Fruit fly (Drosophila melanogaster): ENCODE data around the gene jigr1.

The jigr1 gene

DNA sequence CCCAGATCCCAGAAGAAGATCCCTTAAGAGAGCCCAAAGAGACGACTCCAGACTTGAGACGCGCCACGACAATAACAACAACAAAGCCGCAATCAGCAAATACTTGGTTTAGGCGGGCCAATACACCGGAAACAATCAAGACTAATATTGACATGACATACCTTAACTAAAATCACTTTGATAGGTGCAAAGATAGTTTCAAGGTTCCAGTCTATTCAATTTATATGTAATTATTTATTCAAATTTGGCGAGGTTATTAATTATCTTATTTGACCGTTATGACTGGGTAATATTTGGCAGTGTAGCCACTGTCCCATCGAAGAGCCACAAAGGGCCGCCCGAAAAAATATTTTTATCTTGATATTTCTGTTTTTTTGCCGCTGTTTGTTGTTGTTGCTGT is 2.8 kb downstream of the jigr1 start:
- peak; percentile 67; the same call in 2 of the 3 replicates for TF ChIP-seq ci (GFP tag; IDR thresholded peaks at IDR 0.05)
- no peak for TF ChIP-seq CG10321 (GFP tag; IDR thresholded peaks at IDR 0.05)
- peak; percentile 18; the same call in 1 of the 2 replicates for TF ChIP-seq CG5953 (GFP tag; IDR thresholded peaks at IDR 0.05)
- TF ChIP-seq CG34224 (GFP tag; IDR thresholded peaks at IDR 0.05; ENCODE audit: partially characterized antibody), result no peak
- TF ChIP-seq Mes4 (GFP tag; optimal IDR thresholded peaks at IDR 0.05), result no peak
- TF ChIP-seq pfk (GFP tag; optimal IDR thresholded peaks at IDR 0.05), result no peak
- no peak for TF ChIP-seq CG7786 (GFP tag; optimal IDR thresholded peaks at IDR 0.05)
- TF ChIP-seq CG15011 (GFP tag; optimal IDR thresholded peaks at IDR 0.05), result no peak
- peak; percentile 8 for TF ChIP-seq cwo (GFP tag; optimal IDR thresholded peaks at IDR 0.05)
- TF ChIP-seq B-H2 (GFP tag; optimal IDR thresholded peaks at IDR 0.05), result no peak
- TF ChIP-seq CG12744 (GFP tag; optimal IDR thresholded peaks at IDR 0.05), result peak; percentile 6
- TF ChIP-seq CG8944 (GFP tag; optimal IDR thresholded peaks at IDR 0.05), result peak; percentile 32
- TF ChIP-seq pum (GFP tag; optimal IDR thresholded peaks at IDR 0.05), result peak; percentile 43
- no peak for TF ChIP-seq amos (GFP tag; IDR thresholded peaks at IDR 0.05; ENCODE audit: partially characterized antibody)
- TF ChIP-seq ase (GFP tag; IDR thresholded peaks at IDR 0.05), result peak; percentile 47; the same call in 1 of the 3 replicates
- no peak for TF ChIP-seq Gsc (GFP tag; IDR thresholded peaks at IDR 0.05)
- TF ChIP-seq Trl (optimal IDR thresholded peaks at IDR 0.05), result no peak
- TF ChIP-seq Trl (GFP tag; optimal IDR thresholded peaks at IDR 0.05), result peak; percentile 22
- TF ChIP-seq NC2β (GFP tag; optimal IDR thresholded peaks at IDR 0.05), result peak; percentile 37
- TF ChIP-seq disco-r (GFP tag; optimal IDR thresholded peaks at IDR 0.05), result no peak
- no peak for TF ChIP-seq mld (GFP tag; IDR thresholded peaks at IDR 0.05; ENCODE audit: partially characterized antibody)
- no peak for TF ChIP-seq CG17568 (GFP tag; optimal IDR thresholded peaks at IDR 0.05)
- no peak for TF ChIP-seq Hr39 (optimal IDR thresholded peaks at IDR 0.05)
- TF ChIP-seq crc (GFP tag; optimal IDR thresholded peaks at IDR 0.05), result no peak
- TF ChIP-seq knrl (GFP tag; IDR thresholded peaks at IDR 0.05; ENCODE audit: partially characterized antibody), result no peak
- peak; percentile 57 for TF ChIP-seq CG17359 (tag; optimal IDR thresholded peaks at IDR 0.05)
- TF ChIP-seq CG6854 (GFP tag; optimal IDR thresholded peaks at IDR 0.05), result no peak
- 0 out of 2 replicates have a peak, but pooled peaks have one; percentile 27 for TF ChIP-seq ttk (GFP tag; IDR thresholded peaks at IDR 0.05)
- TF ChIP-seq CG31441 (GFP tag; IDR thresholded peaks at IDR 0.05), result peak; percentile 61
- TF ChIP-seq ind (GFP tag; optimal IDR thresholded peaks at IDR 0.05), result peak; percentile 52
- no peak for TF ChIP-seq Sry-β (GFP tag; optimal IDR thresholded peaks at IDR 0.05)
- peak; percentile 83 for TF ChIP-seq CG15696 (tag; optimal IDR thresholded peaks at IDR 0.05)
- peak; percentile 77 for TF ChIP-seq CG10979 (tag; optimal IDR thresholded peaks at IDR 0.05)
- TF ChIP-seq Dp (GFP tag; optimal IDR thresholded peaks at IDR 0.05), result no peak
- peak; percentile 28; the same call in 1 of the 2 replicates for TF ChIP-seq Drgx (GFP tag; IDR thresholded peaks at IDR 0.05)
- TF ChIP-seq Dip3 (GFP tag; optimal IDR thresholded peaks at IDR 0.05), result no peak
- TF ChIP-seq kay (GFP tag; optimal IDR thresholded peaks at IDR 0.05), result no peak
- TF ChIP-seq CG30431 (GFP tag; optimal IDR thresholded peaks at IDR 0.05), result peak; percentile 22
- TF ChIP-seq emc (GFP tag; optimal IDR thresholded peaks at IDR 0.05), result no peak
- no peak for TF ChIP-seq crol (GFP tag; IDR thresholded peaks at IDR 0.05)
- TF ChIP-seq Dfd (GFP tag; optimal IDR thresholded peaks at IDR 0.05), result no peak
- peak; percentile 1 for TF ChIP-seq tio (GFP tag; optimal IDR thresholded peaks at IDR 0.05)
- no peak for TF ChIP-seq tna (GFP tag; IDR thresholded peaks at IDR 0.05; ENCODE audit: partially characterized antibody)
- no peak for TF ChIP-seq Fer2 (tag; optimal IDR thresholded peaks at IDR 0.05)
- TF ChIP-seq CG5245 (GFP tag; optimal IDR thresholded peaks at IDR 0.05), result no peak
- peak; percentile 13 for TF ChIP-seq Usf (GFP tag; optimal IDR thresholded peaks at IDR 0.05)
- TF ChIP-seq CG13775 (GFP tag; optimal IDR thresholded peaks at IDR 0.05), result peak; percentile 43
- TF ChIP-seq croc (GFP tag; conservative IDR thresholded peaks at IDR 0.05), result 0 out of 3 replicates have a peak, but pooled peaks have one; percentile 33
- peak; percentile 85 for TF ChIP-seq zen (tag; optimal IDR thresholded peaks at IDR 0.05)
- TF ChIP-seq scrt (GFP tag; optimal IDR thresholded peaks at IDR 0.05), result no peak
- no peak for TF ChIP-seq unc-4 (GFP tag; IDR thresholded peaks at IDR 0.05; ENCODE audit: partially characterized antibody)
- peak; percentile 52 for TF ChIP-seq sisA (GFP tag; IDR thresholded peaks at IDR 0.05)
